Fruit fly (Drosophila melanogaster) ovary, adult (tissue): ENCODE measurements around the gene CG17650.

Source experiments
- CG17801 ChIP-seq: fragments of 200-800 bp; optimal IDR thresholded peaks from 2 replicates; lab custom pipeline; 2019; ENCODE audit warnings: missing biosample characterization, mild to moderate bottlenecking, missing genetic modification characterization, moderate library complexity; ENCODE audit not compliant: partially characterized antibody

CG17650 gene

DNA sequence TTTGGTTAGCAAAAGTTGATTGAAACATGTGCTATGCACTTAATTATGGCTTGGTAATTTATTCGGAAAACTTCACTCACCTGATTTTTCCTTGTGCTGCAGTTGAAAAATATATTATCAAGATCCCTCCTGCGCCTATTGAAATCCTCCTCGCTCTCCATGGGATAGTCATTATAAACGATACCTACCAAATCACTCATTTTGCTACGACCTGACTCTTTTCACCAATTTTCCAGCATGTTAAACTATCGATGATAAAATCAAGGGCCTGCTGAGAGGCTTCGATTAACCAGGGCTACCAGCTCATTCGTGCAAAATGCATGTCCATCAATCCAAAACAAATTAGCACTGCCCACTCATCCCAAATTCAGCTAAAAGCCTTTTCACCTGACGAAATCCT lies at the start of gene CG17650:
Gene CG17650, minus strand, starts transcription at position 241 of the 400 bp plus-strand sequence.
- no peak for TF ChIP-seq CG17801 (GFP tag; lab: Kevin White, UChicago)

DNA sequence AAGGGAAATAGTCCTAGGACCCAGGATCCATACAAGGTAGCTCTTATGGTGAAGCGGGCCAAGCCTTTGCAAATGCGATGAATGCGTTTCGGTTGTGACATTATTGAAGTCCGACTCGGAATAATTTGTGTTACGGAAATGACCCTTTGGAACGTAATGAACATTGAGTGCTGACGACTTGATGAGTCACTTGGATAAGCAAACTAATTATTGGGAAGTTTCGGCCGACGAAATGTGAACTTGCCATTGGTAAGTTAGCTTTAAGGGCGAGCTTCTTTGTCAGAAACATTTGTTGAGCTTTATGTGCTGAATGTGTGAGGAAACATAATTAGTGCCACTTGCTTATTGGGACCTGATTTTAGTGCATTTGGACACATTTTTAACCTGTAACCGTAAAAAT lies 35.9 kb upstream of the CG17650 start, which contains the start of gene Gr22a:
Gene Gr22a, minus strand, starts transcription at position 101 of the 400 bp plus-strand sequence.
- no peak for TF ChIP-seq CG17801 (GFP tag; lab: Kevin White, UChicago)

DNA sequence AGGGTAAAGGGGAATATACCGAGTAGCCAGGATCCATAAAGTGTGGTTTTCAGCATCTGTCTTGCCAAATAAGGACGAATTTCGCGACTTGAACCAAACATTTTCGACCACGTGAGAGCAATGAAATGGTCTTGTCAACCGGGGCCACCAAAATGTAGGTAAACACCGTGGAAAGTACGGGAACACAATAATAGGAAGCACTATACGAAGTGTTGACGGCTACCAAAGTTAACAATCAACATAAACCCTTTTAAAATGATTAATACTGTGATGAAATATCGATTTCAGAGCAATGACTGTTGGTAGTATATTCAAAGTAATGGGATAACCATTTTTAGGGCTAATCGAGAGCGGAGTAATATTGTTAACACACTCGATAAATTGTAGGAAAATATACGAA lies 34.3 kb upstream of the CG17650 start, which contains the start of gene Gr22b:
Gene Gr22b, minus strand, starts transcription at position 101 of the 400 bp plus-strand sequence.
- no peak for TF ChIP-seq CG17801 (GFP tag; lab: Kevin White, UChicago)

DNA sequence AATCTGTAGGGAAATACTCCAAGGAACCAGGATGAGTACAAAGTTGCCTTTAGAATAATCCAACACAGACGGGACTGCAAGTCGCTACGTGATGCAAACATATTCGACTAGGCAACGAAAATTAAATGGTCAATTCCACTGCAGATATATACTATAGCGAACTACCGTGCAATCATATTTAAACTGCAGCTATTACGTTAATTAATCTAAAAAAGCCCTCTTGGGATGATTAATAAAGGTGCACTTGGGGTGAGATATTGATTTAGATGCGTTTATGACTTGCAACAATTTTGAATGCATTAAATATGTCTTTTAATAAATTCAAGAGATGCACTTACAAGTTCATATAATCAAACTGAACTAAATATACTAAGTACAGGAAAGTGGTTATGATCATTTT lies 32.8 kb upstream of the CG17650 start, which contains the start of gene Gr22c:
Gene Gr22c, minus strand, starts transcription at position 101 of the 400 bp plus-strand sequence.
- TF ChIP-seq CG17801 (GFP tag; lab: Kevin White, UChicago), result no peak

DNA sequence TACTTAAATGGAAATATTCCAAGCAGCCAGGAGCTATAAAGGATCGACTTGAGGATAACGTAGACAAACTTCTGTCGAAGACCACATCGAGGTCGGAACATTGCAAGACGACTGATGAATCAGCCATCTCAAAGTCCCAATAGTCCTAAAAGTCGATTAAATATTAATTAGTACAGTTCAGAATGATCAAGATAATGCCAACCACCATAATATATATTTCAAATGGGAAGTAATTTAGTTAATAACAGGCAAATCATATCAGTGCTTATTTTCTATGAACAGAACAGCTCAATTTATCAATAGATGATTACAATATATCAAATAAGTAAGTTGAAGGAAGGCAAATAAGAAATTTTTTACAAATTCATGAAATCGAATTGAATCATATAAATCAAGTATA lies 31.4 kb upstream of the CG17650 start, which contains the start of gene Gr22d:
Gene Gr22d, minus strand, starts transcription at position 101 of the 400 bp plus-strand sequence.
- no peak for TF ChIP-seq CG17801 (GFP tag; lab: Kevin White, UChicago)

DNA sequence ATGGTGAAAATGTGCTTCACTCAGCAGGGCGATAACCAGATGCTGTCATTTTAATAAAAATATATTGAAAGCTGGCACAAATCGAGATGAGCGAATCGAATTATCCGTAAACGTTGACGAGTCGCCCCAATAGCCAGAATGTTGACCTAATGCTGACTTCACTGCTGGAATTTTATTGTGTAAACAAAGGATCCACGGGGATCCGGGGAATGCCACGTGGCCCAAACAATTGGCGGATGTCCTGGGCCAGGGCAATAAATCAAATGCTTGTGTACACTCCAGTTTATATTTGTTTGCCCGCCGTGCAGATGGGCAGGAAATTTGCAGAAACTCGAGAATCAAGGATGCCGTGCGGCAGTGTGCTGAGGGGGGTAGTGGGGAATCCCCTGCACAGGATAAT lies 29.0 kb upstream of the CG17650 start:
- TF ChIP-seq CG17801 (GFP tag; lab: Kevin White, UChicago), result no peak

DNA sequence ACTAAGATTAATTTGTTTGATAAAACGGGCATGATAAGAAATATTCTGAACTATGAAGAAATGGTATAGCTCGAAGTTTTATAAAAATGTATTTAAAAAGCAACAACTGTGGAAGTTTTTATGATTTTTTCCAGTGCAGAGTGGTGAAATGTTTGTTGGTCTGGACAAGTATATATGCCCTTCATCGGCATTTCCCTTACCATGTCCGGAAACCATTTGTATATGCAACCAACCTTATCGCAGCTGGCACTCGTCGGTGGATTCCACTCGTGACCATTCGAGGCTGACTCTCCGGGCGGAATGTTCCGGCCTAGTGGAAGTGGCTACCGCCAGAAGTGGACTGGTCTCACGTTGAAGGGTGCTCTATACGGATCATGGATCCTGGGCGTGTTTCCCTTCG lies 24.9 kb upstream of the CG17650 start, which contains the start of gene Gr22e:
Gene Gr22e, plus strand, starts transcription at position 301 of the 400 bp plus-strand sequence.
- TF ChIP-seq CG17801 (GFP tag; lab: Kevin White, UChicago), result no peak

DNA sequence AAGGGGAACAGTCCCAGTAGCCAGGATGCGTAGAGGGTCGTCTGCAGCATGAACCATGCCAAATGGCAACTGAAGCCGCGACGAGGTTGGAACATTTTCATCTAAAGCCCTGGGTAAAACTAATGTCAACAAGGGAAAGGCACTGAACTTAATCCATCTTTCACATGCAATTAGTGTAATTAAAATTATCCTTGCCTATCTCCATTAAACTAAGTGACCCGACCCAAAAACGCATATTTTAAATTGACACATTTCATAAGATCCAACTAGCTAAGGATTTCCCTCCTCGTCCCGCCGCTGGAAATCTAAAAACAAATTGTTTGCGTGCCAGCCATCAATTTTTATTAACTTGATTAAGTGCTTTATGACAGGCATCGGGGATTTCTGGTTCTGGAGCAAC lies 2.5 kb downstream of the CG17650 start, which contains the start of gene Gr22f:
Gene Gr22f, minus strand, starts transcription at position 101 of the 400 bp plus-strand sequence.
- no peak for TF ChIP-seq CG17801 (GFP tag; lab: Kevin White, UChicago)

DNA sequence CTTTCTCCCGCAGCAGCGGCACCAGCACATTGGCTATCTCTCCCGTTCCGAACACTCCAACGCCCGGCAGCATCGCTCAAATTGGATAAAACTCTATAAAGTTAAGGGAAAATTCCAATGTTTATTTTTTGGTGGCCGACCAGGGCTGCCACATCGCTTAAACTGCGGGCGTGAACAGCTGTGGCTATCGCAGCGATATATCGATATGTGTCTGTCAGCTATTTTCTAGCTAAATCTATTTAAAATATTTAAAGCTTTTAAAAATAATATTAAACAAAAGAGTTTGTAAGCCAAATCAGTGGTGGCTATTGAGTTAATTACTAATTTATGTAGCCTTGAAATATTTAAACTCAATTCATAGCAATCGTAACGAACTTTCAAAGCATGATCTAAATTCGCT lies 6.9 kb downstream of the CG17650 start, which contains the start of the genes CG17712 and CG17648:
Gene CG17712, minus strand, starts transcription at position 170 of the 400 bp plus-strand sequence.
Gene CG17648, plus strand, starts transcription at position 356 of the 400 bp plus-strand sequence.
- TF ChIP-seq CG17801 (GFP tag; lab: Kevin White, UChicago), result no peak

DNA sequence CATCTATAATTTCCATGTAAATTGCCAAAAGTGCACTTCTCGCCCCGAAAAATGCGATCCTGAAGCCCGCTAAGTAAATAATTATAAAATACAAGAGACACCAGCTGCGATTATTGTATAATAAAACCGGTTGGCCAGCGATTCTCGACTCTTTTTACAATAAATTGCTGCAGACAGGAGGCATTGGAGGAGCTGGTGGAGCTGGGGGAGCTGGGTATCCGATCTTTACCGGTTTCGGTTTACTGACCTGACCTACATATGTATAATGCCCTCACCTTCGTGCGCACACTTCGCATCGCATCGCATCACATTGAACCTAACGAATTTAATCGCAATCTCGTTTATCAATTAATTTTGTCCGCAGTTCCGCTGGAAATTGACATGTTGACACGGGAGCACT lies 10.5 kb downstream of the CG17650 start:
- no peak for TF ChIP-seq CG17801 (GFP tag; lab: Kevin White, UChicago)

DNA sequence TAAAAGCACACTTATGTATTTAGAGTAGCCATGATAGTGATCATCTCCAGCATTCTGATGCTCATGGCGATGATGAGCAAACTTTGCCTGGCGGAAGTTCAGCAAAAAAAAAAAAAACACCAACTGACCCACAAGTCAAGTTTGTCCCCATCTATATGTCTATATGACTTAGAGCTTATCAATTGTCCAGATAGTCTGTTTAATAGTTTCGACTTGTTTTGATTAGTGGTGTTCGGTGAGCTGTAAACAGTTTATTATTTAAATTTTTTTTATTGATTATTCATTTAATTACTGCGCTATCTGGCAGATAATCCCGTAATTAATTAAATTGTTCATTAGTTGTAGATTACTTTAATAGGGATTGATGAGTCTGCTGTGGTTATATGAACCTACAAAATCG lies 15.1 kb downstream of the CG17650 start:
- no peak for TF ChIP-seq CG17801 (GFP tag; lab: Kevin White, UChicago)

DNA sequence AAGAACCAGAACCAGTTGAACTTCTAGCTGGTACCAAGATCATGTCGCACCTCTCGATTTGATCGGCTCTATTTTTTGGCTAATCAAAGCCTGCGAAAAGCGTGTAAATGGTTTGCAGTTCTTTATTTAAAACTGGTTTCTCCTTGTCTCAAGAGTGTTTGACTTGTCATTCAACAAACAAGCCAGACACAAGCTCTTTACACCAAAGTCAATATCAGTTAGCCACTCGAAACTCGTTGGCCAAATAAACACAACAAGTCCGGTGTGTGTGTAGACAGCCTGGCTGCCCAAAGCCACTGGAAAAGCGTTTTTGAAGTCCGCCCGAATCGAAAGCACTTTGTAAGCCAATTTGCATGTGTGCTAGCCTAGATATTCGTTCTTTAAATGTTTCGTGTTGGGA lies 18.8 kb downstream of the CG17650 start:
- no peak for TF ChIP-seq CG17801 (GFP tag; lab: Kevin White, UChicago)

DNA sequence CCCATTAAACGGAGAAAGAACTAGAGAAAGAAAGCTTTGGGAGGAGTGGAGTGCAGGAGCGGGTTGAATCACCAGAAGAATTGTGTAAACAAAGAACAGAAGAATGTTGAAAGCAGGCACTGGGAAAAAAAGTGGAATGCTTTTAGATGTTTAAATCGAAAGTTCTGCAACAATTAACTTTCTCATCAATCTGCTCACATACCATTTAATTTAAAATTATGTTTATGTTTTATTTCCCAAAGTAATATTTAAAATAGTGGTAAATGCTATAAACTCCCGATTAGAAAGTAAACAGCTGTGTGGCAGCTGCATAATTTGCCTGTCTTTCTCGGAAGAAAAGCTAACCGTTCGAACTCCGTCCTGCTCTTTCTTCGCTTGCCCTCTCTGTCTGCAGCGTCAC lies 20.8 kb downstream of the CG17650 start:
- no peak for TF ChIP-seq CG17801 (GFP tag; lab: Kevin White, UChicago)

DNA sequence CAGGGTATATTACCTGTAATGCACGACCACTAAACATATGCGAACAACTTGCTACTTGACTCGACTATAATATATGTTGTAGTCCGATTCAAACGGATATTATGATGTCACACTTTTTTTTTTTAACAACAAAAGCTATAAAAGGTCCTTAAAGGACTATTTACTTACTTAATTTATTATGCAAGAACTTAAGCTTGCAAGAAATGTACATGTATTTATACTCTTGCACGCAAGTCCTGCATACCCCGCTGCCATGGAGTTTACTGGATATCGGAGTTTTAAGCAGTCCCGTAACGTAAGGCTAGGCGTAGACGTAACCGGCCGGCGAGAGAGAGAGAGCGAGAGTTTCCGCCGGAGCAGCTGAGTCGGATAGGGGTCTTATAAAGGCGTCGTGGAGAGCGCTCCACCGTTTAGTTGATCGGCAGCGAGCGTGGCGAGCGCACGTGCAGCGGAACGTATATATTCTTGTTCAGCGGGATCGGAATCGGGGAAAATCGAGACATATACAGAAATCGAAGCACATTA lies 21.8 kb downstream of the CG17650 start:
- TF ChIP-seq CG17801 (GFP tag; lab: Kevin White, UChicago), result peak; percentile 63

DNA sequence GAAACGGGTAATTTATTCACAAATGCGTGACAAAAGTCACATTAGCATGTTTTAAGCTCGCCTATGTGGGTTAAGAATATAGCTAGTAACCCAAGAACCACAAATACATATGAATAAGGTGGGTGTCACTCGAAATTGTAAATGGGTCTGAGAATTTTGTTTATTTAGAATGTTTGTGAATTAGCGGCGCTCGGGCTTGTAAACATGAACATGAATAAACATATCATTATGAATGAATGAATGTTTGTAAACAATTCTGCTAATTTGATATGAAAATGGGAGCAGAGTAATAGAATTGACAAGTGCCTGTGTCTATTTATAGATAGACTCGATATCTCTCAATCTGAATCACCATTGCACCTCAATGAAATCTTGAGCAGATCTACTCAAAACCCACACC lies 23.8 kb downstream of the CG17650 start:
- TF ChIP-seq CG17801 (GFP tag; lab: Kevin White, UChicago), result no peak

DNA sequence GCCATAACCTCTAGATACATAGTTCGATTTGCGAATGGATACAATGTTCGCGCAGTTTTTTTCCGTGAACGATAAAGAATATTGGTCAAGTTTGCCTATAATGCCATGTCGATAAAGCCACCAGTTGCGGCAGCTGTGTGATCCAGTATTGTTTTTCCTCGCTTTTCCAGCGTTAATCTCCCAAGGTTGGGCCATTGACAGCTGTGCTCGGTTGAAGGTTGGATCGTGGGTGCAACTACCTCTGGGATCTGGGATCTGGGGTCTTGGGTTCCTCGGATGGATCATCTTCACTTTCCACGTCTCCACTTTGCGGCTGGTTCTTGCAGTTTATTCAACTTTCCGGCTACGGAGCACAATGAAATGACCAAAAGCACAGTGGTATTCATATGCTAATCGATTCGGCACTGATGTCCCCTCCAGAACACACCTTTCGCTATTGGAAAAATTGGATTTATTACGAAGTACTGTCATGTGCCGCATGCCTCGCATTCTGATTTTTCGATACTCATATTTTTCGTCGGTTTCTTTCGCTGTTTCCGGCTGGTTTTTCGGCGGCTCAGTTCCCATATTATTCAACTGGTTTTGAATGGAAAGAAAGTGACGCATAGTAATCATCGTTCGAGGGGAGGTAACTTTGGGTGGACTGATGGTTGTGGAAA lies 25.6 kb downstream of the CG17650 start:
- TF ChIP-seq CG17801 (GFP tag; lab: Kevin White, UChicago), result no peak
